Worm (Caenorhabditis elegans): Measurements from ENCODE around the gene perm-4.

DNA sequence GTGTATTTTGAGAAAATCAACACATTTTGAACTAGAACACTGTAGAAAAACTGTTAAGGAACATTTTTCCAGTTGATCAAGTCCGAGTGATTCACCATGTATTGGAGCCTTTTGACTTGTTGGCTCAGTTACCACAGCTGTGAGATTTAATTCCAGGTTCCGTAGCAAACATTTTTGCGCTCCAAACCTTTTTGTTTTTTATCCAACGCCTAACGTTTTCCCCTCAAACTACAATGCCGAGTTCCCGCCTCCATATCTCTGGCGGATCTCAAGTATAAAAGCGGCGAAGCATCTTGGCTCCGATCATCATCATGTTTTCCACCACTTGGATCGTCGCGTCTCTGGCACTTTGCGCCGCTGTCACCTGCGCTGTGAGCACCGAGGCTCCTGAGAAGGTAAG, 1.6 kb upstream of the perm-4 start, which contains the start of gene perm-2:
- TF ChIP-seq mdl-1 (tag; optimal IDR thresholded peaks at IDR 0.05) (no peak), unc-62 (GFP tag; optimal IDR thresholded peaks at IDR 0.05) (no peak), nhr-12 (tag; optimal IDR thresholded peaks at IDR 0.05) (no peak), fkh-10 (GFP tag; optimal IDR thresholded peaks at IDR 0.05) (no peak), skn-1 (tag; optimal IDR thresholded peaks at IDR 0.05) (no peak), egl-27 (tag; optimal IDR thresholded peaks at IDR 0.05) (no peak), ztf-11 (tag; optimal IDR thresholded peaks at IDR 0.05) (no peak), lin-39 (tag; optimal IDR thresholded peaks at IDR 0.05) (no peak), lsy-12 (tag; optimal IDR thresholded peaks at IDR 0.05) (no peak), ceh-16 (tag; optimal IDR thresholded peaks at IDR 0.05) (no peak), nhr-77 (tag; optimal IDR thresholded peaks at IDR 0.05) (no peak), ama-1 (optimal IDR thresholded peaks at IDR 0.05) (no peak), ceh-82 (tag; optimal IDR thresholded peaks at IDR 0.05) (no peak)
